Worm (Caenorhabditis elegans): ENCODE measurements around the gene slc-36.5.

DNA sequence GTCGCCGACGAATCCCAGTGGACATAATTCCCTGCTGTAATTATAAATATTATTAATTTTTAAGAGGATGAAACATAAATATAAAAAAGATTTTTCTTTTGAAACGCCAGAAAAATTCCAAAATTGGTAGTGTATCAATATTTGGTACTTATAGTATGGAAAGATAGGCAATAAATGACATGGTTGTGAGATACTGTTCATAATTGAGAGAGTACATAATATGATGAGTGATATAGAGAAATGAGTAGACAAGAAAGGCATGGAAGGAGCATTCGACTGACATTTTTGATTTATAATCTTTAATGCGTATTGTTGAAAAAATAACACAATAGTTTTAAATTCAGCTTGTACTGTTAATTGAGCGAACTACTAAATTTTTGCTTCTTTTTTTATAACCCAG, 20.6 kb upstream of the slc-36.5 start, which contains the start of gene C44B7.11:
- TF ChIP-seq elt-3 (tag; optimal IDR thresholded peaks at IDR 0.05) (no peak), skn-1 (tag; optimal IDR thresholded peaks at IDR 0.05) (no peak), ztf-4 (tag; optimal IDR thresholded peaks at IDR 0.05) (no peak), ztf-11 (tag; optimal IDR thresholded peaks at IDR 0.05) (no peak), jun-1 (tag; optimal IDR thresholded peaks at IDR 0.05) (no peak), nhr-67 (tag; optimal IDR thresholded peaks at IDR 0.05) (no peak), lin-15B (tag; optimal IDR thresholded peaks at IDR 0.05) (no peak), nfya-1 (tag; optimal IDR thresholded peaks at IDR 0.05; ENCODE audit: insufficient read depth) (no peak), R02D3.7 (tag; optimal IDR thresholded peaks at IDR 0.05) (no peak)

All from whole organism, L3 larva.